Worm (Caenorhabditis elegans): Measurements from ENCODE around the gene T28D6.4.

T28D6.4 gene

ce11 chrIII:11341466-11341865 is 18.8 kb upstream of the T28D6.4 start:
- TF ChIP-seq C16A3.4 (tag; optimal IDR thresholded peaks at IDR 0.05) (no peak), lir-3 (tag; optimal IDR thresholded peaks at IDR 0.05; ENCODE audit: poor library complexity) (no peak), dpl-1 (GFP tag; optimal IDR thresholded peaks at IDR 0.05) (no peak), mdl-1 (tag; optimal IDR thresholded peaks at IDR 0.05) (no peak), irx-1 (tag; optimal IDR thresholded peaks at IDR 0.05) (no peak), egl-27 (tag; optimal IDR thresholded peaks at IDR 0.05) (no peak), fkh-8 (tag; optimal IDR thresholded peaks at IDR 0.05) (no peak), vab-15 (tag; optimal IDR thresholded peaks at IDR 0.05) (no peak), lin-35 (GFP tag; optimal IDR thresholded peaks at IDR 0.05) (no peak), nhr-77 (tag; optimal IDR thresholded peaks at IDR 0.05) (no peak), mef-2 (tag; optimal IDR thresholded peaks at IDR 0.05) (no peak), dsc-1 (tag; optimal IDR thresholded peaks at IDR 0.05) (no peak)

- TF ChIP-seq ets-5 (GFP tag; IDR thresholded peaks at IDR 0.05): no peak
- TF ChIP-seq unc-30 (tag; optimal IDR thresholded peaks at IDR 0.05): no peak
- TF ChIP-seq ztf-4 (tag; optimal IDR thresholded peaks at IDR 0.05): no peak
- peak; percentile 13 for TF ChIP-seq swsn-7 (tag; optimal IDR thresholded peaks at IDR 0.05)
- TF ChIP-seq vab-15 (tag; optimal IDR thresholded peaks at IDR 0.05): no peak
- TF ChIP-seq lin-35 (GFP tag; optimal IDR thresholded peaks at IDR 0.05): peak; percentile 41 to 58
- peak; percentile 89 for TF ChIP-seq F16B12.6 (tag; optimal IDR thresholded peaks at IDR 0.05)
- peak in 2 of 3 experiments; percentile 2 to 39 for TF ChIP-seq ceh-82 (tag; optimal IDR thresholded peaks at IDR 0.05)
- peak; percentile 20 for TF ChIP-seq unc-86 (tag; optimal IDR thresholded peaks at IDR 0.05)
- TF ChIP-seq lsy-2 (tag; optimal IDR thresholded peaks at IDR 0.05): peak; percentile 24 to 52
- no peak for TF ChIP-seq grh-1 (GFP tag; IDR thresholded peaks at IDR 0.05)
- peak; percentile 16 for TF ChIP-seq dsc-1 (tag; optimal IDR thresholded peaks at IDR 0.05)
- peak in 1 of 6 experiments; percentile 1 for TF ChIP-seq elt-3 (tag; optimal IDR thresholded peaks at IDR 0.05)
- no peak for TF ChIP-seq zip-4 (GFP tag; optimal IDR thresholded peaks at IDR 0.05)
- no peak for TF ChIP-seq egl-13 (tag; optimal IDR thresholded peaks at IDR 0.05)
- peak; percentile 59 for TF ChIP-seq ceh-8 (GFP tag; optimal IDR thresholded peaks at IDR 0.05)
- TF ChIP-seq C16A3.4 (tag; optimal IDR thresholded peaks at IDR 0.05): peak; percentile 2
- peak; percentile 16 for TF ChIP-seq lin-39 (tag; optimal IDR thresholded peaks at IDR 0.05)
- peak; percentile 30 for TF ChIP-seq xbp-1 (tag; optimal IDR thresholded peaks at IDR 0.05)
- peak; percentile 37 for TF ChIP-seq tbx-2 (tag; optimal IDR thresholded peaks at IDR 0.05)
- peak; percentile 75 for TF ChIP-seq unc-130 (tag; optimal IDR thresholded peaks at IDR 0.05)
- peak; percentile 51 for TF ChIP-seq nhr-47 (tag; optimal IDR thresholded peaks at IDR 0.05)
- TF ChIP-seq snu-23 (GFP tag; optimal IDR thresholded peaks at IDR 0.05): peak; percentile 53
- peak; percentile 27 for TF ChIP-seq nhr-71 (tag; optimal IDR thresholded peaks at IDR 0.05)
- no peak for TF ChIP-seq C04F5.9 (tag; optimal IDR thresholded peaks at IDR 0.05)
- peak; percentile 25 to 57 for TF ChIP-seq efl-1 (optimal IDR thresholded peaks at IDR 0.05)
- TF ChIP-seq efl-1 (GFP tag; optimal IDR thresholded peaks at IDR 0.05 in 1 of 2): peak; percentile 65 to 87
- peak; percentile 37 to 60 (median 54) for TF ChIP-seq dpl-1 (GFP tag; optimal IDR thresholded peaks at IDR 0.05)
- TF ChIP-seq pag-3 (tag; optimal IDR thresholded peaks at IDR 0.05; ENCODE audit: borderline replicate concordance, insufficient read depth): no peak
These were observed 17.2 kb upstream of the T28D6.4 start, which contains the start of the genes T28D6.6 and pen-2 for ce11 chrIII:11343041-11343440. Gene T28D6.6, minus strand, starts transcription at chrIII:11343108. Gene pen-2, plus strand, starts transcription at chrIII:11343322.

DNA sequence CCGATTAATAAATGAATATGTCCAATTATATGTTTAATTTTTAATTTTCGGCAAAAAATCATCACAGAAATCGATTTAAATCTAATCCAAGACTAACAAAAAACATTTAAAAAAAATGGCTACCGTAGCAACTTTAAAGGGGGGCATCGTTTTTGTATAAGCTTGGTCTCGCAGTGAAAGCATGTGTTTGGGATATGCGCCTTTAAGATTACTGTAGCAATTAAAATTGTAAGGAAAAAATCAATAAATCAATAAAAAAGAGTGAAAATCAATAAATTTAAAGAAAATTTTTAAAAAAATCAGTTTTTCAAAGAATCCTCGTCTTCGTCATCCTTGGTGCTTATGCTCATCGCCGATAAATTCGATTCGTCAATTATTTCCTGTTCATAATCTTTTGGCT is 16.1 kb upstream of the T28D6.4 start:
- no peak for TF ChIP-seq ceh-8 (GFP tag; optimal IDR thresholded peaks at IDR 0.05)
- TF ChIP-seq ets-5 (GFP tag; IDR thresholded peaks at IDR 0.05): no peak
- TF ChIP-seq lsy-2 (tag; optimal IDR thresholded peaks at IDR 0.05): no peak

- TF ChIP-seq egl-27 (tag; optimal IDR thresholded peaks at IDR 0.05): no peak
- TF ChIP-seq pag-3 (tag; optimal IDR thresholded peaks at IDR 0.05; ENCODE audit: borderline replicate concordance, insufficient read depth): no peak
- TF ChIP-seq nhr-237 (tag; optimal IDR thresholded peaks at IDR 0.05): no peak
- no peak for TF ChIP-seq nhr-76 (tag; optimal IDR thresholded peaks at IDR 0.05)
- TF ChIP-seq nhr-28 (tag; optimal IDR thresholded peaks at IDR 0.05): no peak
- TF ChIP-seq nhr-11 (tag; optimal IDR thresholded peaks at IDR 0.05): no peak
- TF ChIP-seq lin-35 (GFP tag; optimal IDR thresholded peaks at IDR 0.05): no peak
- no peak for TF ChIP-seq lin-15B (tag; optimal IDR thresholded peaks at IDR 0.05)
- no peak for TF ChIP-seq nhr-85 (tag)
- TF ChIP-seq ets-5 (GFP tag; IDR thresholded peaks at IDR 0.05): no peak
- TF ChIP-seq lin-14 (GFP tag; optimal IDR thresholded peaks at IDR 0.05): no peak
- no peak for TF ChIP-seq snpc-4 (tag; optimal IDR thresholded peaks at IDR 0.05)
- TF ChIP-seq ces-1 (GFP tag; optimal IDR thresholded peaks at IDR 0.05): no peak
These were observed 13.9 kb upstream of the T28D6.4 start, which contains the start of gene T28D6.7 for ce11 chrIII:11346383-11346782. Gene T28D6.7, minus strand, starts transcription at chrIII:11346483.

All from whole organism, L1 larva.